Fruit fly (Drosophila melanogaster): ENCODE data around the gene olf413.

olf413 gene

dm6 chr3L:22276614-22277013 lies 140.7 kb downstream of the olf413 start (continued):
- TF ChIP-seq Dp (GFP tag; optimal IDR thresholded peaks at IDR 0.05) = no peak
- TF ChIP-seq crc (GFP tag; optimal IDR thresholded peaks at IDR 0.05) = no peak
- peak; percentile 15 for TF ChIP-seq bcd (GFP tag; optimal IDR thresholded peaks at IDR 0.05)
- no peak for TF ChIP-seq sqz (GFP tag; optimal IDR thresholded peaks at IDR 0.05)
- no peak for TF ChIP-seq CG13624 (GFP tag; optimal IDR thresholded peaks at IDR 0.05)
- no peak for TF ChIP-seq hkb (optimal IDR thresholded peaks at IDR 0.05)
- TF ChIP-seq hkb (GFP tag; IDR thresholded peaks at IDR 0.05) = peak; percentile 40; the same call in 1 of the 2 replicates
- no peak for TF ChIP-seq chm (GFP tag; IDR thresholded peaks at IDR 0.05)
- no peak for TF ChIP-seq sug (tag; optimal IDR thresholded peaks at IDR 0.05)
- TF ChIP-seq amos (GFP tag; IDR thresholded peaks at IDR 0.05; ENCODE audit: partially characterized antibody) = no peak
- TF ChIP-seq lab (GFP tag; optimal IDR thresholded peaks at IDR 0.05) = no peak
- no peak for TF ChIP-seq CG15011 (GFP tag; optimal IDR thresholded peaks at IDR 0.05)
- no peak for TF ChIP-seq mld (GFP tag; IDR thresholded peaks at IDR 0.05; ENCODE audit: partially characterized antibody)
- no peak for TF ChIP-seq Awh (GFP tag; IDR thresholded peaks at IDR 0.05)
- TF ChIP-seq CG8924 (tag; optimal IDR thresholded peaks at IDR 0.05) = no peak
- TF ChIP-seq Ravus (GFP tag; IDR thresholded peaks at IDR 0.05) = no peak
- TF ChIP-seq CG7786 (GFP tag; optimal IDR thresholded peaks at IDR 0.05) = no peak
- TF ChIP-seq CG16779 (GFP tag; IDR thresholded peaks at IDR 0.05) = no peak
- peak; percentile 6 for TF ChIP-seq mam (GFP tag; optimal IDR thresholded peaks at IDR 0.05)
- TF ChIP-seq CG8944 (GFP tag; optimal IDR thresholded peaks at IDR 0.05) = no peak
- TF ChIP-seq B-H1 (GFP tag; IDR thresholded peaks at IDR 0.05) = peak; percentile 16; the same call in 1 of the 3 replicates
- peak; percentile 42; the same call in 1 of the 2 replicates for TF ChIP-seq CG14667 (GFP tag; IDR thresholded peaks at IDR 0.05)
- no peak for TF ChIP-seq run (tag; optimal IDR thresholded peaks at IDR 0.05)
- TF ChIP-seq onecut (GFP tag; IDR thresholded peaks at IDR 0.05) = no peak; the same call in 1 of the 2 replicates
- peak; percentile 45 for TF ChIP-seq CG11504 (tag; optimal IDR thresholded peaks at IDR 0.05)
- TF ChIP-seq az2 (GFP tag; optimal IDR thresholded peaks at IDR 0.05) = no peak
- peak; percentile 51 for TF ChIP-seq CoRest (tag; optimal IDR thresholded peaks at IDR 0.05)
- TF ChIP-seq CG6791 (GFP tag; IDR thresholded peaks at IDR 0.05; ENCODE audit: partially characterized antibody) = no peak
- TF ChIP-seq Med (GFP tag) = peak; percentile 81
- no peak for TF ChIP-seq nerfin-1 (tag; optimal IDR thresholded peaks at IDR 0.05)
- no peak for TF ChIP-seq CG13894 (tag; optimal IDR thresholded peaks at IDR 0.05)
- TF ChIP-seq gcm2 (GFP tag; optimal IDR thresholded peaks at IDR 0.05) = no peak
- TF ChIP-seq tio (GFP tag; optimal IDR thresholded peaks at IDR 0.05) = no peak
- peak; percentile 37 for TF ChIP-seq CG9609 (GFP tag; optimal IDR thresholded peaks at IDR 0.05)
- peak; percentile 44 for TF ChIP-seq CG3281 (GFP tag; optimal IDR thresholded peaks at IDR 0.05)
- peak; percentile 61 for TF ChIP-seq pros (GFP tag; optimal IDR thresholded peaks at IDR 0.05)
- TF ChIP-seq Drgx (GFP tag; IDR thresholded peaks at IDR 0.05) = peak; percentile 72
- TF ChIP-seq H2.0 (GFP tag; IDR thresholded peaks at IDR 0.05) = peak; percentile 46; the same call in 1 of the 2 replicates
- TF ChIP-seq CG4360 (GFP tag; IDR thresholded peaks at IDR 0.05) = no peak
- TF ChIP-seq zen (tag; optimal IDR thresholded peaks at IDR 0.05) = no peak
- no peak for TF ChIP-seq CG2199 (GFP tag; IDR thresholded peaks at IDR 0.05)
- TF ChIP-seq CG10959 (GFP tag; IDR thresholded peaks at IDR 0.05) = no peak
- TF ChIP-seq CG34224 (GFP tag; IDR thresholded peaks at IDR 0.05; ENCODE audit: partially characterized antibody) = no peak
- no peak for TF ChIP-seq fd64A (GFP tag; optimal IDR thresholded peaks at IDR 0.05)
- peak; percentile 13 for TF ChIP-seq Xbp1 (GFP tag; optimal IDR thresholded peaks at IDR 0.05)
- TF ChIP-seq ind (GFP tag; optimal IDR thresholded peaks at IDR 0.05) = peak; percentile 36
- TF ChIP-seq lmd (GFP tag; IDR thresholded peaks at IDR 0.05) = peak; percentile 70
- TF ChIP-seq BEAF-32 (GFP tag; optimal IDR thresholded peaks at IDR 0.05) = no peak
- TF ChIP-seq CG4854 (GFP tag; optimal IDR thresholded peaks at IDR 0.05) = no peak
- peak; percentile 25; the same call in 2 of the 3 replicates for TF ChIP-seq Optix (GFP tag; IDR thresholded peaks at IDR 0.05)
- TF ChIP-seq CG7372 (GFP tag; IDR thresholded peaks at IDR 0.05) = peak; percentile 17; the same call in 1 of the 2 replicates
- peak; percentile 73 for TF ChIP-seq dysf (GFP tag; IDR thresholded peaks at IDR 0.05)
